Worm (Caenorhabditis elegans) whole organism, L1 larva: ENCODE data around the gene F26D11.1.
A peak's percentile ranks its signal among the peaks of the same experiment; 100 is the strongest.

Experiments
- C04F5.9 ChIP-seq: sonication (generic microtip); optimal IDR thresholded peaks from 2 replicates; lab custom pipeline; 2016; ENCODE audit warnings: missing genetic modification characterization, missing compliant biosample characterization
- C16A3.4 ChIP-seq: fragments of 150-350 bp; optimal IDR thresholded peaks from 2 replicates; lab custom pipeline; 2014; ENCODE audit warnings: missing biosample characterization, missing genetic modification characterization
- F16B12.6 ChIP-seq: fragments of 150-350 bp; optimal IDR thresholded peaks from 2 replicates; lab custom pipeline; 2014; ENCODE audit warnings: missing biosample characterization, missing genetic modification characterization
- Y116A8C.19 ChIP-seq: sonication (generic microtip); optimal IDR thresholded peaks from 2 replicates; lab custom pipeline; 2016; ENCODE audit warnings: missing compliant biosample characterization, missing genetic modification characterization, borderline replicate concordance
- alr-1 ChIP-seq: fragments of 200-800 bp; sonication (Bioruptor generic); optimal IDR thresholded peaks from 2 replicates; lab custom pipeline; 2018; ENCODE audit warnings: borderline replicate concordance, mild to moderate bottlenecking, missing genetic modification characterization, missing compliant biosample characterization
- aly-2 ChIP-seq: fragments of 150-350 bp; optimal IDR thresholded peaks from 2 replicates; lab custom pipeline; 2014; ENCODE audit warnings: missing biosample characterization, missing genetic modification characterization
- ama-1 ChIP-seq: fragments of 150-350 bp; optimal IDR thresholded peaks from 2 replicates; lab custom pipeline; 2014
- ceh-63 ChIP-seq: fragments of 200-800 bp; sonication (Bioruptor generic); optimal IDR thresholded peaks from 2 replicates; lab custom pipeline; 2018; ENCODE audit warnings: mild to moderate bottlenecking, missing genetic modification characterization, missing compliant biosample characterization
- ceh-8 ChIP-seq: fragments of 200-800 bp; sonication (Bioruptor generic); optimal IDR thresholded peaks from 2 replicates; lab custom pipeline; 2018; ENCODE audit warnings: mild to moderate bottlenecking, missing genetic modification characterization, moderate library complexity, missing compliant biosample characterization
- ceh-82 ChIP-seq, 3 experiments: fragments of 150-350 bp in 1 of 3; sonication (generic microtip) in 2 of 3; optimal IDR thresholded peaks; 2 replicates each; lab custom pipeline; 2014 to 2017; ENCODE audit warnings: missing biosample characterization in 3 of 3, missing genetic modification characterization in 3 of 3
- ceh-88 ChIP-seq: fragments of 200-800 bp; sonication (Bioruptor generic); IDR thresholded peaks from 2 replicates; pipeline ENCODE4 v1.3.6; 2022; ENCODE audit warnings: missing genetic modification characterization, missing compliant biosample characterization
- ceh-90 ChIP-seq: sonication (generic microtip); optimal IDR thresholded peaks from 2 replicates; lab custom pipeline; 2016; ENCODE audit warnings: missing genetic modification characterization, missing compliant biosample characterization
- ces-1 ChIP-seq: fragments of 150-350 bp; optimal IDR thresholded peaks from 2 replicates; lab custom pipeline; 2014; ENCODE audit warnings: missing biosample characterization, missing genetic modification reagents, missing genetic modification characterization
- efl-1 ChIP-seq, 4 experiments: fragments of 150-350 bp; optimal IDR thresholded peaks in 3 of 4; peaks in 1 of 4; 1 replicate in 1 of 4; 2 replicates in 3 of 4; lab custom pipeline; 2014; ENCODE audit warnings: missing biosample characterization in 2 of 4, missing genetic modification characterization in 2 of 4, missing genetic modification reagents in 2 of 4
- ets-5 ChIP-seq: fragments of 200-800 bp; sonication (Bioruptor generic); IDR thresholded peaks from 2 replicates; pipeline ENCODE4 v1.3.6; 2022; ENCODE audit warnings: missing genetic modification characterization, missing compliant biosample characterization
- fkh-8 ChIP-seq: sonication (generic microtip); optimal IDR thresholded peaks from 2 replicates; lab custom pipeline; 2016; ENCODE audit warnings: mild to moderate bottlenecking, missing genetic modification characterization, missing compliant biosample characterization
- hlh-4 ChIP-seq: sonication (generic microtip); optimal IDR thresholded peaks from 2 replicates; lab custom pipeline; 2016; ENCODE audit warnings: mild to moderate bottlenecking, missing genetic modification characterization, missing compliant biosample characterization
- jun-1 ChIP-seq: fragments of 150-350 bp; optimal IDR thresholded peaks from 2 replicates; lab custom pipeline; 2014; ENCODE audit warnings: missing biosample characterization, missing genetic modification reagents, missing genetic modification characterization
- lin-15B ChIP-seq: fragments of 150-350 bp; sonication (generic microtip); optimal IDR thresholded peaks from 3 replicates; lab custom pipeline; 2014; ENCODE audit warnings: missing biosample characterization, missing genetic modification characterization
- lin-35 ChIP-seq, 2 experiments: fragments of 150-350 bp; optimal IDR thresholded peaks; 2 replicates each; lab custom pipeline; 2014; ENCODE audit warnings: missing biosample characterization in 2 of 2, missing genetic modification characterization in 2 of 2, missing genetic modification reagents in 2 of 2
- lin-39 ChIP-seq: fragments of 150-350 bp; optimal IDR thresholded peaks from 2 replicates; lab custom pipeline; 2014; ENCODE audit warnings: missing biosample characterization, missing genetic modification reagents, missing genetic modification characterization
- lsy-2 ChIP-seq, 2 experiments: fragments of 150-350 bp; optimal IDR thresholded peaks; 2 replicates each; lab custom pipeline; 2014; ENCODE audit warnings: missing biosample characterization in 2 of 2, missing genetic modification characterization in 2 of 2
- mab-9 ChIP-seq: fragments of 200-800 bp; sonication (Bioruptor generic); IDR thresholded peaks from 2 replicates; pipeline ENCODE4 v1.3.6; 2022; ENCODE audit warnings: missing genetic modification reagents, missing genetic modification characterization, missing compliant biosample characterization
- mef-2 ChIP-seq: fragments of 150-350 bp; optimal IDR thresholded peaks from 2 replicates; lab custom pipeline; 2014; ENCODE audit warnings: missing biosample characterization, missing genetic modification characterization
- nhr-19 ChIP-seq: fragments of 200-800 bp; sonication (Bioruptor generic); conservative IDR thresholded peaks from 2 replicates; pipeline ENCODE4 v1.3.6; 2022; ENCODE audit warnings: missing genetic modification characterization, missing compliant biosample characterization
- nhr-20 ChIP-seq: sonication (generic microtip); optimal IDR thresholded peaks from 2 replicates; lab custom pipeline; 2016; ENCODE audit warnings: mild to moderate bottlenecking, missing genetic modification characterization, missing compliant biosample characterization
- nhr-237 ChIP-seq: fragments of 150-350 bp; optimal IDR thresholded peaks from 2 replicates; lab custom pipeline; 2014; ENCODE audit warnings: missing biosample characterization, missing genetic modification characterization
- nhr-71 ChIP-seq: sonication (generic microtip); optimal IDR thresholded peaks from 2 replicates; lab custom pipeline; 2016; ENCODE audit warnings: mild to moderate bottlenecking, missing genetic modification characterization, moderate library complexity, missing compliant biosample characterization
- nhr-76 ChIP-seq: sonication (generic microtip); optimal IDR thresholded peaks from 2 replicates; lab custom pipeline; 2017; ENCODE audit warnings: missing biosample characterization, missing genetic modification characterization
- nhr-77 ChIP-seq: fragments of 150-350 bp; optimal IDR thresholded peaks from 2 replicates; lab custom pipeline; 2014; ENCODE audit warnings: missing biosample characterization, missing genetic modification characterization
- nhr-84 ChIP-seq: sonication (generic microtip); optimal IDR thresholded peaks from 2 replicates; lab custom pipeline; 2017; ENCODE audit warnings: missing biosample characterization, missing genetic modification characterization
- pag-3 ChIP-seq: sonication (generic microtip); optimal IDR thresholded peaks from 2 replicates; lab custom pipeline; 2017; ENCODE audit warnings: missing genetic modification characterization, mild to moderate bottlenecking, missing compliant biosample characterization, antibody characterized with exemption, borderline replicate concordance; ENCODE audit not compliant: insufficient read depth
- pax-3 ChIP-seq: fragments of 200-800 bp; sonication (Bioruptor generic); optimal IDR thresholded peaks from 2 replicates; lab custom pipeline; 2018; ENCODE audit warnings: mild to moderate bottlenecking, missing genetic modification characterization, moderate library complexity, missing compliant biosample characterization
- pqm-1 ChIP-seq: sonication (generic microtip); optimal IDR thresholded peaks from 3 replicates; lab custom pipeline; 2017; ENCODE audit warnings: missing biosample characterization, missing genetic modification characterization
- rnt-1 ChIP-seq: sonication (generic microtip); optimal IDR thresholded peaks from 2 replicates; lab custom pipeline; 2016; ENCODE audit warnings: mild to moderate bottlenecking, missing genetic modification characterization, moderate library complexity, missing compliant biosample characterization
- snu-23 ChIP-seq: sonication (generic microtip); optimal IDR thresholded peaks from 2 replicates; lab custom pipeline; 2016; ENCODE audit warnings: missing genetic modification characterization, missing compliant biosample characterization
- sox-4 ChIP-seq: sonication (generic microtip); optimal IDR thresholded peaks from 2 replicates; lab custom pipeline; 2016; ENCODE audit warnings: missing genetic modification characterization, missing compliant biosample characterization
- sptf-1 ChIP-seq: fragments of 150-350 bp; optimal IDR thresholded peaks from 2 replicates; lab custom pipeline; 2014; ENCODE audit warnings: missing biosample characterization, missing genetic modification characterization
- tbx-2 ChIP-seq: sonication (generic microtip); optimal IDR thresholded peaks from 2 replicates; lab custom pipeline; 2016; ENCODE audit warnings: missing genetic modification characterization, missing compliant biosample characterization
- unc-30 ChIP-seq: sonication (generic microtip); optimal IDR thresholded peaks from 2 replicates; lab custom pipeline; 2017; ENCODE audit warnings: missing biosample characterization, missing genetic modification characterization
- unc-62 ChIP-seq: fragments of 150-350 bp; optimal IDR thresholded peaks from 2 replicates; lab custom pipeline; 2014; ENCODE audit warnings: missing biosample characterization, missing genetic modification reagents, missing genetic modification characterization
- unc-86 ChIP-seq: sonication (generic microtip); optimal IDR thresholded peaks from 2 replicates; lab custom pipeline; 2016; ENCODE audit warnings: missing genetic modification characterization, missing compliant biosample characterization
- vab-15 ChIP-seq: sonication (generic microtip); optimal IDR thresholded peaks from 2 replicates; lab custom pipeline; 2017; ENCODE audit warnings: missing genotype, mild to moderate bottlenecking, missing genetic modification characterization, missing compliant biosample characterization
- xbp-1 ChIP-seq: sonication (generic microtip); optimal IDR thresholded peaks from 2 replicates; lab custom pipeline; 2016; ENCODE audit warnings: missing genetic modification characterization, missing compliant biosample characterization
- zag-1 ChIP-seq: fragments of 150-350 bp; optimal IDR thresholded peaks from 2 replicates; lab custom pipeline; 2014; ENCODE audit warnings: missing biosample characterization, missing genetic modification characterization
- zip-4 ChIP-seq: fragments of 200-800 bp; sonication (Bioruptor generic); optimal IDR thresholded peaks from 2 replicates; lab custom pipeline; 2018; ENCODE audit warnings: mild to moderate bottlenecking, missing genetic modification characterization, moderate library complexity, missing compliant biosample characterization
- ztf-4 ChIP-seq: fragments of 150-350 bp; optimal IDR thresholded peaks from 2 replicates; lab custom pipeline; 2014; ENCODE audit warnings: missing biosample characterization, missing genetic modification characterization

F26D11.1 gene

DNA sequence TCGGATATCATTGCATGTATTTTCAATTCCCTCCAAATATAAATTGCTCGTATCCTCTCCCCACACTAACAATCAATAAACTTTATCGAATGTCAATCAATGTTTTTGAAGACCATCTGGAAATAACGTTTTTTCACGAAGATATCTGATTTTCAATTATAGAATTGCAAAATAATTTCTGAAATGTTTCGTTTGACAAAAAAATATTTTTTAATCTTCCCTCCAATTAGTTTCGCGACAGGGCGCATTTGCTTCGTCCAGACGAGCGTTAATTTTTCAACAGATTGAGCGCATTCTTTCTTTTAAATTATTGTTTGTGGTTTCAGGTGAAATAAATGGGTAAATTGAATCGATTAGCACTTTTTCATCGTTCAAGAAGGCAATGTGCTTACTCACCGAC, 49.8 kb downstream of the F26D11.1 start, which contains the start of gene vars-1 (continued):
- TF ChIP-seq nhr-76 (tag; lab: Kevin White, UChicago), result no peak
- TF ChIP-seq unc-62, result no peak
- TF ChIP-seq nhr-237 (tag; lab: Kevin White, UChicago), result no peak
- no peak for TF ChIP-seq pqm-1 (tag; lab: Kevin White, UChicago)
- no peak for TF ChIP-seq fkh-8 (tag; lab: Kevin White, UChicago)
- TF ChIP-seq nhr-19 (GFP tag; lab: Robert Waterston, UW), result peak; percentile 63
- TF ChIP-seq vab-15 (tag; lab: Kevin White, UChicago), result no peak
- peak; percentile 58 for TF ChIP-seq xbp-1 (tag; lab: Kevin White, UChicago)
- TF ChIP-seq lin-35 (GFP tag; optimal IDR thresholded peaks at IDR 0.05; lab: Kevin White, UChicago), result peak; percentile 96 to 98
- peak; percentile 75 for TF ChIP-seq snu-23
- peak; percentile 97 to 99 for TF ChIP-seq efl-1 (optimal IDR thresholded peaks at IDR 0.05; lab: Kevin White, UChicago)
- peak; percentile 97 to 100 for TF ChIP-seq efl-1 (GFP tag; optimal IDR thresholded peaks at IDR 0.05 in 1 of 2; lab: Kevin White, UChicago)
- no peak for TF ChIP-seq jun-1
- peak; percentile 6 for TF ChIP-seq lin-39 (tag; lab: Kevin White, UChicago)
- peak; percentile 52 for TF ChIP-seq F16B12.6
- peak; percentile 39 for TF ChIP-seq unc-86 (tag; lab: Kevin White, UChicago)
- TF ChIP-seq tbx-2 (tag; lab: Kevin White, UChicago), result peak; percentile 66
- no peak for TF ChIP-seq ceh-88 (GFP tag; lab: Robert Waterston, UW)
- TF ChIP-seq nhr-77 (tag; lab: Kevin White, UChicago), result peak; percentile 51
- TF ChIP-seq nhr-20, result peak; percentile 71
- TF ChIP-seq unc-30, result no peak
- no peak for TF ChIP-seq pag-3
- no peak for TF ChIP-seq hlh-4
- TF ChIP-seq ceh-82 (tag; optimal IDR thresholded peaks at IDR 0.05; lab: Kevin White, UChicago), result peak in 2 of 3 experiments; percentile 47 to 69
- no peak for TF ChIP-seq Y116A8C.19 (tag; lab: Kevin White, UChicago)
- TF ChIP-seq C04F5.9 (tag; lab: Kevin White, UChicago), result no peak
- peak; percentile 67 for TF ChIP-seq C16A3.4
- TF ChIP-seq ets-5 (GFP tag; lab: Robert Waterston, UW), result no peak
- TF ChIP-seq lsy-2 (tag; optimal IDR thresholded peaks at IDR 0.05; lab: Kevin White, UChicago), result peak; percentile 74 to 84
- TF ChIP-seq rnt-1, result peak; percentile 70
- no peak for TF ChIP-seq alr-1
- no peak for TF ChIP-seq sox-4
- no peak for TF ChIP-seq zip-4
- no peak for TF ChIP-seq mef-2 (tag; lab: Kevin White, UChicago)
- no peak for TF ChIP-seq ceh-8 (GFP tag; lab: Kevin White, UChicago)
- TF ChIP-seq ces-1 (GFP tag; lab: Kevin White, UChicago), result no peak
- no peak for TF ChIP-seq ama-1
- TF ChIP-seq pax-3 (tag; lab: Kevin White, UChicago), result no peak
- peak; percentile 40 for TF ChIP-seq lin-15B
- TF ChIP-seq zag-1 (tag; lab: Kevin White, UChicago), result no peak
- peak; percentile 0 for TF ChIP-seq aly-2 (tag; lab: Kevin White, UChicago)
- no peak for TF ChIP-seq ceh-90 (tag; lab: Kevin White, UChicago)
- no peak for TF ChIP-seq ztf-4 (tag; lab: Kevin White, UChicago)
- TF ChIP-seq nhr-84, result no peak
- TF ChIP-seq ceh-63, result no peak
- no peak for TF ChIP-seq sptf-1
- TF ChIP-seq mab-9 (GFP tag; lab: Robert Waterston, UW), result no peak
- TF ChIP-seq nhr-71, result peak; percentile 74
